Fruit fly (Drosophila melanogaster): ENCODE results near the gene Nepl15.
A peak's percentile ranks its signal among the peaks of the same experiment; 100 is the strongest.

Nepl15 gene

DNA sequence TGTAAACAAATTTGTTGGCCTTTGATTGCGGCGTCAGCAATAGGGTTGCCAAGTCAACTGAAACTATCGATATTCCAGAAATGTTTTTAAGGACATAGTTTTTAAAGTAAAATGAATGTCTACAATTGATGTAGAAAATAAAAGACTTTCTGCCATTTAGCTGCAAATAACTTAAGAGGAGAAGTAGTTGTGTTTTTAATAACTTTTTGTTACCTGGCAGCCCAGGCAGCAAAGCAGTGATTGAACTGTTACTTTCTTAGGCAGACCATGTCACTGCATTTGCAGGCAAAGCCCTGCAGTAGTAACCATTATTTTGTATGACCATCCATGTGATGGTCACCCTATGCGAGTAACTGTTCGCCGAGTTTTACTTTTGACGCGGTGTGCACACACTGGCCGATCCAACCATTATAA is 15.4 kb downstream of the Nepl15 start, which contains the start of the genes rumi, CG7029 and Usp12-46 (continued):
- no peak for TF ChIP-seq jing (GFP tag; optimal IDR thresholded peaks at IDR 0.05)
- peak; percentile 46; the same call in 1 of the 2 replicates for TF ChIP-seq gsb (GFP tag; IDR thresholded peaks at IDR 0.05)
- peak in 1 of 3 experiments; percentile 84 for TF ChIP-seq lola (GFP tag; optimal IDR thresholded peaks at IDR 0.05)
- TF ChIP-seq CG32772 (GFP tag; IDR thresholded peaks at IDR 0.05) = peak; percentile 83
- peak; percentile 90 for TF ChIP-seq CG14014 (GFP tag; IDR thresholded peaks at IDR 0.05)
- TF ChIP-seq lilli (GFP tag; optimal IDR thresholded peaks at IDR 0.05) = peak; percentile 95
- peak; percentile 77 for TF ChIP-seq CG9215 (GFP tag; IDR thresholded peaks at IDR 0.05)
- peak; percentile 52; the same call in 1 of the 2 replicates for TF ChIP-seq Dref (GFP tag; IDR thresholded peaks at IDR 0.05)
- TF ChIP-seq CG13894 (tag; optimal IDR thresholded peaks at IDR 0.05) = peak; percentile 80
- TF ChIP-seq Nf-YC (tag; optimal IDR thresholded peaks at IDR 0.05) = peak; percentile 74
- peak in 1 of 3 experiments; percentile 18 for TF ChIP-seq Stat92E (GFP tag; optimal IDR thresholded peaks at IDR 0.05)
- TF ChIP-seq Gsc (GFP tag; IDR thresholded peaks at IDR 0.05) = peak; percentile 55
- peak; percentile 79 for TF ChIP-seq fd3F (GFP tag; optimal IDR thresholded peaks at IDR 0.05)
- TF ChIP-seq odd (GFP tag; optimal IDR thresholded peaks at IDR 0.05) = no peak
- TF ChIP-seq danr (GFP tag; IDR thresholded peaks at IDR 0.05) = peak; percentile 53; the same call in 1 of the 2 replicates
- TF ChIP-seq Dek (tag; optimal IDR thresholded peaks at IDR 0.05) = peak; percentile 82
- peak; percentile 68 for TF ChIP-seq CG18764 (GFP tag; optimal IDR thresholded peaks at IDR 0.05)
- TF ChIP-seq Taf1 (GFP tag; IDR thresholded peaks at IDR 0.05) = peak; percentile 53; the same call in 1 of the 2 replicates
- peak; percentile 93 for TF ChIP-seq slbo (GFP tag; IDR thresholded peaks at IDR 0.05)
- peak; percentile 81 for TF ChIP-seq CG12744 (GFP tag; optimal IDR thresholded peaks at IDR 0.05)
- peak; percentile 93 for TF ChIP-seq CG12659 (GFP tag; optimal IDR thresholded peaks at IDR 0.05)
- TF ChIP-seq CG14710 (tag; optimal IDR thresholded peaks at IDR 0.05) = peak; percentile 100
- peak; percentile 69 for TF ChIP-seq Mrtf (GFP tag; IDR thresholded peaks at IDR 0.05)
- TF ChIP-seq CG3281 (GFP tag; optimal IDR thresholded peaks at IDR 0.05) = peak; percentile 80
- peak in 1 of 2 experiments; percentile 88 for TF ChIP-seq bsh (GFP tag; optimal IDR thresholded peaks at IDR 0.05)
- TF ChIP-seq Doc3 (GFP tag; IDR thresholded peaks at IDR 0.05; ENCODE audit: partially characterized antibody) = peak; percentile 83
- peak; percentile 94 for TF ChIP-seq jumu (GFP tag; optimal IDR thresholded peaks at IDR 0.05)
- TF ChIP-seq fd64A (GFP tag; optimal IDR thresholded peaks at IDR 0.05) = no peak
- TF ChIP-seq Hmr (GFP tag; optimal IDR thresholded peaks at IDR 0.05) = peak; percentile 83
- TF ChIP-seq Doc2 (GFP tag; IDR thresholded peaks at IDR 0.05) = no peak
- peak; percentile 81 for TF ChIP-seq NfI (GFP tag; optimal IDR thresholded peaks at IDR 0.05)
- TF ChIP-seq CG11696 (GFP tag; IDR thresholded peaks at IDR 0.05) = peak; percentile 53; the same call in 1 of the 2 replicates
- TF ChIP-seq vnd (GFP tag; IDR thresholded peaks at IDR 0.05; ENCODE audit: partially characterized antibody) = peak; percentile 66; the same call in 2 of the 3 replicates
- TF ChIP-seq chif (GFP tag; optimal IDR thresholded peaks at IDR 0.05) = peak; percentile 87 to 93
- peak; percentile 68 for TF ChIP-seq CG13123 (GFP tag; optimal IDR thresholded peaks at IDR 0.05)
- TF ChIP-seq Usf (GFP tag; optimal IDR thresholded peaks at IDR 0.05) = peak; percentile 70
- peak; percentile 66; the same call in 1 of the 3 replicates for TF ChIP-seq CG11560 (tag; IDR thresholded peaks at IDR 0.05)
- peak; percentile 94 for TF ChIP-seq vvl (GFP tag; IDR thresholded peaks at IDR 0.05)
- TF ChIP-seq corto (GFP tag; optimal IDR thresholded peaks at IDR 0.05) = no peak
- no peak for TF ChIP-seq dmrt99B (tag; optimal IDR thresholded peaks at IDR 0.05)
- no peak for TF ChIP-seq hkb (optimal IDR thresholded peaks at IDR 0.05)
- peak; percentile 79 for TF ChIP-seq hkb (GFP tag; IDR thresholded peaks at IDR 0.05)
- TF ChIP-seq Drgx (GFP tag; IDR thresholded peaks at IDR 0.05) = peak; percentile 75
- no peak for TF ChIP-seq sc (optimal IDR thresholded peaks at IDR 0.05)
- TF ChIP-seq sc (GFP tag; optimal IDR thresholded peaks at IDR 0.05) = peak; percentile 69
- TF ChIP-seq peb (GFP tag; IDR thresholded peaks at IDR 0.05) = peak; percentile 45; the same call in 1 of the 2 replicates
- TF ChIP-seq dm (GFP tag; optimal IDR thresholded peaks at IDR 0.05) = peak; percentile 76
- peak; percentile 79 for TF ChIP-seq CG16815 (GFP tag; optimal IDR thresholded peaks at IDR 0.05)
- peak; percentile 2 for TF ChIP-seq CG31365 (tag; optimal IDR thresholded peaks at IDR 0.05)
- TF ChIP-seq CG15479 (GFP tag; optimal IDR thresholded peaks at IDR 0.05) = no peak
